Fruit fly (Drosophila melanogaster): ENCODE results near the gene Mcr.

Mcr gene

DNA sequence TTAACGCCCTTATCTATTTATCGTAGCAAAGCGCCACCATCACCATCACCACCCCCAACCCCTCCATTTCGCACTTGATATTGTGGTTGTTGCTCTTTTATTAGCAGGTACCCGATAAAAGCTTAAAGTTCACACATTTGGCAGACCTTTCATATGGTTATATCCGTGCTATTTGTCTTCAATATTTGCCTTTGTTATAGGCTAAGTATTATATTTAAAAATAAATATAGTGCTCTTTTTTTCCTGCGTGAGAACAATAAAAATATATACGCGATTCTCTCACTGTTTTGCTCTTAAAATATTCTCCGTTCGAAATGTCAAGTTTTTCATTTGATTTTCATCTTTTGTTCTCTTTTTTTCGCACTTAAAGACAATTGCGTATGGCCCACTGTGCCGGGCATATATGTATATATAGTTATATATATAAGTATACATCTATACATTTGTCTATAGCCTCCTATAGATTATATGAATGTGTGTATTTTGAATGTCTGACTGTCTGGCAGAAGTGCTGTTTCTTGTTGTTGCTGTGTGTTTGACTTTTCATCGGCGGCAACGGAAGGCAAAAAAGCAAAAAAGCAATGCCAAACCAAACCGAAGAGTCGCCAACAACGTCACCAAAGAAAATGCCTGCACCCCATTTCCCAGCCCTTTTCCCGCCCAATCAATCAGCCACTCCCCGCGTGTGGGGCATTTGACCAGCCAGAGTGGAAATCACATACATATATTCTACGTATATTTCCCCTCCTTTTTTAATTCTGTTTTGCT lies 11.5 kb upstream of the Mcr start (continued):
- no peak for TF ChIP-seq Med (GFP tag)
- no peak for TF ChIP-seq Camta (GFP tag; optimal IDR thresholded peaks at IDR 0.05)
- no peak for TF ChIP-seq CG12299 (tag; optimal IDR thresholded peaks at IDR 0.05)
- TF ChIP-seq peb (GFP tag; IDR thresholded peaks at IDR 0.05) = no peak
- TF ChIP-seq CG11560 (tag; IDR thresholded peaks at IDR 0.05) = no peak
- no peak for TF ChIP-seq hth (optimal IDR thresholded peaks at IDR 0.05)
- TF ChIP-seq CG15011 (GFP tag; optimal IDR thresholded peaks at IDR 0.05) = no peak
- no peak for TF ChIP-seq kni (GFP tag; optimal IDR thresholded peaks at IDR 0.05)
- no peak for TF ChIP-seq CG9437 (GFP tag; optimal IDR thresholded peaks at IDR 0.05)
- TF ChIP-seq MBD-R2 (GFP tag; IDR thresholded peaks at IDR 0.05) = no peak
- no peak for TF ChIP-seq CG14710 (tag; optimal IDR thresholded peaks at IDR 0.05)
- no peak for TF ChIP-seq CG7357 (GFP tag; IDR thresholded peaks at IDR 0.05)
- TF ChIP-seq CG5953 (GFP tag; IDR thresholded peaks at IDR 0.05) = no peak
- no peak for TF ChIP-seq croc (GFP tag; conservative IDR thresholded peaks at IDR 0.05)
- no peak for TF ChIP-seq so (GFP tag; IDR thresholded peaks at IDR 0.05)
- no peak for TF ChIP-seq MESR4 (GFP tag; optimal IDR thresholded peaks at IDR 0.05)
- TF ChIP-seq ssp (GFP tag; IDR thresholded peaks at IDR 0.05) = no peak
- no peak for TF ChIP-seq klu (GFP tag; IDR thresholded peaks at IDR 0.05)
- no peak for TF ChIP-seq nmo (GFP tag; optimal IDR thresholded peaks at IDR 0.05)
- TF ChIP-seq eve (GFP tag; optimal IDR thresholded peaks at IDR 0.05) = no peak
- no peak for TF ChIP-seq CoRest (tag; optimal IDR thresholded peaks at IDR 0.05)
- no peak for TF ChIP-seq Oli (tag; optimal IDR thresholded peaks at IDR 0.05)
- 0 out of 2 replicates have a peak, but pooled peaks have one; percentile 13 for TF ChIP-seq Atf6 (GFP tag; IDR thresholded peaks at IDR 0.05)
- TF ChIP-seq Meics (GFP tag; optimal IDR thresholded peaks at IDR 0.05) = peak; percentile 12
- no peak for TF ChIP-seq abd-A (tag; optimal IDR thresholded peaks at IDR 0.05)
- TF ChIP-seq ham (GFP tag; IDR thresholded peaks at IDR 0.05) = no peak
- TF ChIP-seq CG2875 (GFP tag; optimal IDR thresholded peaks at IDR 0.05) = no peak
- peak; percentile 13 for TF ChIP-seq sug (tag; optimal IDR thresholded peaks at IDR 0.05)
- no peak for TF ChIP-seq Antp (GFP tag; optimal IDR thresholded peaks at IDR 0.05)
- TF ChIP-seq slou (GFP tag; optimal IDR thresholded peaks at IDR 0.05) = no peak
- TF ChIP-seq B-H2 (GFP tag; optimal IDR thresholded peaks at IDR 0.05) = peak; percentile 17
- TF ChIP-seq Dbx (GFP tag; IDR thresholded peaks at IDR 0.05) = no peak
- TF ChIP-seq CG8478 (optimal IDR thresholded peaks at IDR 0.05) = no peak
- peak; percentile 7 for TF ChIP-seq lab (GFP tag; optimal IDR thresholded peaks at IDR 0.05)
- TF ChIP-seq dmrt99B (tag; optimal IDR thresholded peaks at IDR 0.05) = peak; percentile 16
- TF ChIP-seq ash1 (GFP tag; optimal IDR thresholded peaks at IDR 0.05) = no peak
- no peak for TF ChIP-seq CG9817 (tag; optimal IDR thresholded peaks at IDR 0.05)
- no peak for TF ChIP-seq CG17359 (tag; optimal IDR thresholded peaks at IDR 0.05)
- TF ChIP-seq CG15073 (GFP tag; optimal IDR thresholded peaks at IDR 0.05) = no peak
- no peak for TF ChIP-seq tio (GFP tag; optimal IDR thresholded peaks at IDR 0.05)
- no peak for TF ChIP-seq esg (GFP tag; conservative IDR thresholded peaks at IDR 0.05)
- TF ChIP-seq yki (optimal IDR thresholded peaks at IDR 0.05) = no peak
- no peak for TF ChIP-seq Eip74EF (GFP tag; optimal IDR thresholded peaks at IDR 0.05)
- TF ChIP-seq CG10209 (GFP tag; optimal IDR thresholded peaks at IDR 0.05) = no peak
- no peak for TF ChIP-seq pros (GFP tag; optimal IDR thresholded peaks at IDR 0.05)
- no peak for TF ChIP-seq Nf-YB (GFP tag; optimal IDR thresholded peaks at IDR 0.05)
- TF ChIP-seq vvl (GFP tag; IDR thresholded peaks at IDR 0.05) = no peak
- no peak for TF ChIP-seq mld (GFP tag; IDR thresholded peaks at IDR 0.05; ENCODE audit: partially characterized antibody)
- 0 out of 2 replicates have a peak, but pooled peaks have one; percentile 11 for TF ChIP-seq CG32532 (GFP tag; IDR thresholded peaks at IDR 0.05)
- no peak for TF ChIP-seq Myb (GFP tag; optimal IDR thresholded peaks at IDR 0.05)
- no peak for TF ChIP-seq CG2199 (GFP tag; IDR thresholded peaks at IDR 0.05)
